Worm (Caenorhabditis elegans) whole organism, young adult: ENCODE results near the gene F13E9.16.

Experiments used
- Y53G8AR.9 ChIP-seq: fragments of 200-800 bp; sonication (Bioruptor generic); conservative IDR thresholded peaks from 2 replicates; pipeline ENCODE4 v1.3.6; 2022; ENCODE audit warnings: missing genetic modification reagents, missing genetic modification characterization, missing compliant biosample characterization
- hmg-1.2 ChIP-seq: fragments of 200-800 bp; sonication (Bioruptor generic); IDR thresholded peaks from 2 replicates; pipeline ENCODE4 v1.3.6; 2022; ENCODE audit warnings: missing genetic modification reagents, missing genetic modification characterization, missing compliant biosample characterization
- nhr-90 ChIP-seq: sonication (generic microtip); optimal IDR thresholded peaks from 2 replicates; lab custom pipeline; 2016; ENCODE audit warnings: missing genotype, mild to moderate bottlenecking, missing genetic modification characterization, missing compliant biosample characterization

The F13E9.16 gene

ce11 chrIV:10842232-10842631 is 45.0 kb downstream of the F13E9.16 start (continued):
- TF ChIP-seq Y53G8AR.9 (GFP tag; lab: Robert Waterston, UW) (peak; percentile 73; the same call in 1 of the 2 replicates), hmg-1.2 (GFP tag; lab: Robert Waterston, UW) (peak; percentile 16; the same call in 1 of the 2 replicates), nhr-90 (tag; lab: Kevin White, UChicago) (no peak)
- TF ChIP-seq, all 124 proteins: peak for 15
